Worm (Caenorhabditis elegans): Measurements from ENCODE around the gene Y6E2A.5.
"Not testable (repeated sequence)": the region's sequence is repeated elsewhere in the genome, so short reads cannot be mapped to it uniquely, and the experiment has no call there.

The Y6E2A.5 gene

DNA sequence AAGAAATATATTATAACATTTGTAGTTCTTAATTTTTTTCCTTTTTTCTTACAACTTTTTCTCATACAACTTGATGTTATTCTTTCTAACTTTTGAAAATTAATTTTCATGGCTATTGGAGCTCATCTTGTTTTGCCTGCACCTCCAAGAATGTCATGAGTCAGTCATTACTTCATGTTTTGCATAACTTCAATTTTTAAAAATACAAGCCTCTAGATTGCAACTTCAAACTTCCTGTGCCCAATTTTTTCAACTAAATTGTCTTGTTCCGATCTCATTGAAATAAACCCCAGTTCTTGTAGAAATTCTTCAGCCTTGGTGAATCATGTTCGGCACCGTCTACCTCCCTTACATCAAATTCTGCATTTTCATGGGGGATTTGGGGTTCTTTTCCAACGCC is 40.0 kb upstream of the Y6E2A.5 start, which contains the start of gene str-9:
Gene str-9 (plus strand): TSS at position 301 of the 400 bp plus-strand sequence.
- TF ChIP-seq eyg-1 (tag; optimal IDR thresholded peaks at IDR 0.05) (no peak), odd-2 (tag; optimal IDR thresholded peaks at IDR 0.05) (no peak), ama-1 (optimal IDR thresholded peaks at IDR 0.05) (no peak), elt-2 (tag; optimal IDR thresholded peaks at IDR 0.05) (no peak), ref-2 (tag; optimal IDR thresholded peaks at IDR 0.05) (no peak), ceh-9 (tag; optimal IDR thresholded peaks at IDR 0.05) (no peak), sdc-2 (tag; optimal IDR thresholded peaks at IDR 0.05) (no peak), dmd-4 (tag; optimal IDR thresholded peaks at IDR 0.05; ENCODE audit: borderline replicate concordance) (no peak), pat-9 (tag; optimal IDR thresholded peaks at IDR 0.05) (no peak), dve-1 (tag; optimal IDR thresholded peaks at IDR 0.05) (no peak), npax-4 (tag; optimal IDR thresholded peaks at IDR 0.05) (no peak), hlh-6 (tag; optimal IDR thresholded peaks at IDR 0.05) (no peak), hlh-13 (GFP tag; optimal IDR thresholded peaks at IDR 0.05) (no peak), ceh-18 (tag; optimal IDR thresholded peaks at IDR 0.05) (no peak), pha-2 (tag; optimal IDR thresholded peaks at IDR 0.05) (no peak), Y22D7AL.16 (tag; optimal IDR thresholded peaks at IDR 0.05) (no peak)

DNA sequence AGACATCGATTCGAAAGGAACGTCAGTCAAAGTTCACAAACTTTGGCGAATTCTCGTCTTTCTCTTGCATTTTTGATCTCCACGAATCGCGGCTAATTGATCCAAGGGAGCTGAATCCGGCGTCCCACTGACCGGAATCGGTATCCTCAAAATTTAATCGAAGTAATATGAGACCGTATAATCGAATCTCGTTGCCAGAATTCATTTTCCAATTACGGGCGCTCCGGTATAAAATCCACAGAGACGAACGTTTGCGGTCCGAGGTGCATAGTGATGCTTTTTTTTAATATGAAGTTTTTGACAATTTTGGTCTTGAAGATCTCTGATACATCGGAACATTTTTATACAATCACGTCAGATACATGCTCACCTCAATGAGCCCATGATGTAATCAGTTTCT is 39.2 kb upstream of the Y6E2A.5 start:
- TF ChIP-seq ceh-48 (tag; optimal IDR thresholded peaks at IDR 0.05) (no peak), T23F11.4 (GFP tag; optimal IDR thresholded peaks at IDR 0.05) (no peak), rnt-1 (tag; optimal IDR thresholded peaks at IDR 0.05) (no peak), ceh-18 (tag; optimal IDR thresholded peaks at IDR 0.05) (no peak), ama-1 (optimal IDR thresholded peaks at IDR 0.05) (no peak), tbx-7 (tag; optimal IDR thresholded peaks at IDR 0.05) (no peak), hlh-30 (tag; optimal IDR thresholded peaks at IDR 0.05; ENCODE audit: insufficient read depth) (no peak), ceh-2 (tag; optimal IDR thresholded peaks at IDR 0.05) (no peak), sox-2 (GFP tag; IDR thresholded peaks at IDR 0.05) (no peak), unc-3 (GFP tag; conservative IDR thresholded peaks at IDR 0.05) (no peak), unc-3 (tag; optimal IDR thresholded peaks at IDR 0.05) (no peak), dve-1 (tag; optimal IDR thresholded peaks at IDR 0.05) (no peak), ceh-24 (tag; optimal IDR thresholded peaks at IDR 0.05) (no peak), ahr-1 (tag; optimal IDR thresholded peaks at IDR 0.05) (no peak), Y22D7AL.16 (tag; optimal IDR thresholded peaks at IDR 0.05) (no peak), zip-5 (tag; optimal IDR thresholded peaks at IDR 0.05) (no peak)

DNA sequence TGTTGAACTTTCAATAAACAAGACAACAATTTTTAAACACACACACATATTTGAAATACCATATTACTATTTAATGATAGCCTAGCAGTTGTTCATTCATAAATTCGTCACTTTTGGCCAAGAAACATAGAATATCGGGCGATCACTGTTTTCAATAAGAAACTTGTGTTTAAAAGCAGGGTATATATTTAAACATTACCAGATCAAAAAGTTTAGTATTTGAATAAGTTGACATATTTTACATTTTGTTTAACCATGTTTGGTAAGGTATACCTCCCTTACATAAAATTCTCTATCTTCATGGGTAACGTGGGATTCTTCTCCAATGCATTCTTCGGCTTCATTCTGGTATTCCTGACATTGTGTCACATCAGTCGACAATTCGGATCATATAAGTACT is 36.3 kb upstream of the Y6E2A.5 start, which contains the start of gene str-8:
Gene str-8 (plus strand): TSS at position 301 of the 400 bp plus-strand sequence.
- not testable (repeated sequence) for TF ChIP-seq syd-9, nhr-232, ceh-14 (tag; optimal IDR thresholded peaks at IDR 0.05)

DNA sequence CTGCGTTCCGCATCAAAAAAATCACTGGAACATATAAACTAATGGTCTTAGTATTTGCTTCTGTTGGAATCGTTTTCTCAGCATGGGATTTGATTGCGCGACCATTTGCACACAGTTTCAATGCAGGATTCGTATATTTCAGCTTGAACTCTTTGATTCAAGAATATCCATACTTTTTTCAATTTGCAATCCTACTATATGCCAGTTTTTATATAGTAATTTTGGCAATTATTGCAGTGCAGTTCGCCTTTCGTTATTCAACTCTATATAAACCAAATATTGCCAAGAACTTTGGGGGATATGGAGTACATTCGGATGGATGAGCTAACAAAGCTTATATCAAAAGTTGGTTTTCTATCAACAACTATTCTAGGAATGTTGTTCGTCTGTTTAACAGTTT is 34.5 kb upstream of the Y6E2A.5 start, which contains the start of gene str-5:
Gene str-5 (plus strand): TSS at position 301 of the 400 bp plus-strand sequence.
- TF ChIP-seq zip-5 (tag; optimal IDR thresholded peaks at IDR 0.05); ceh-30 (tag; optimal IDR thresholded peaks at IDR 0.05); ceh-19 (GFP tag; optimal IDR thresholded peaks at IDR 0.05): not testable (repeated sequence)

DNA sequence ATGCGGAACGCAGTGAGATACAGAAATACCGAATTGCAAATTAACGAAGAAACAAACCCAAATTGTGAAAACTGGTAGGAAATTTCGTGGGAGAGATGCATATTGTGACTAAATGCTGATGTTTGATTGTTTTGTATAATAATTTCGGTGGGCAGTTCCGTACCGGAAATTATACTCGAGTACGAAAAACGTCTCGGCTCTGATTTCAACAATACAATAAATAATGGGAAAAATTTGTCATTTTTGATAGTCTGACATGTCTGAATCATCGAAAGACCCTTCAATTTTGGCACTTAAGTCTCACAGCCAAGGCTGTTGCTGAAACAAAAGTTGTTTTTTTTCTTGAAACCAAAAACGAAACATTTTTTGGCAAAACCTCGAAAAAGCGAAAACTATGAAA is 33.6 kb upstream of the Y6E2A.5 start, which contains the start of gene str-43:
Gene str-43 (minus strand): TSS at position 101 of the 400 bp plus-strand sequence.
- TF ChIP-seq sox-2 (GFP tag; IDR thresholded peaks at IDR 0.05) (no peak), tbx-2 (tag; optimal IDR thresholded peaks at IDR 0.05) (no peak), rnt-1 (tag; optimal IDR thresholded peaks at IDR 0.05) (no peak), ahr-1 (tag; optimal IDR thresholded peaks at IDR 0.05) (no peak), tbx-7 (tag; optimal IDR thresholded peaks at IDR 0.05) (no peak), dmd-4 (tag; optimal IDR thresholded peaks at IDR 0.05; ENCODE audit: borderline replicate concordance) (no peak), eyg-1 (tag; optimal IDR thresholded peaks at IDR 0.05) (no peak), npax-4 (tag; optimal IDR thresholded peaks at IDR 0.05) (no peak), ttx-3 (tag; optimal IDR thresholded peaks at IDR 0.05) (no peak), madf-2 (tag; optimal IDR thresholded peaks at IDR 0.05) (no peak), ceh-34 (tag; optimal IDR thresholded peaks at IDR 0.05) (no peak), hlh-13 (GFP tag; optimal IDR thresholded peaks at IDR 0.05) (no peak), ets-4 (tag; optimal IDR thresholded peaks at IDR 0.05) (no peak)
